Fruit fly (Drosophila melanogaster) Kc167 (cell line): ENCODE data around the gene CG46427.

Source experiments
- Myc ChIP-seq: fragments of >200 bp; optimal IDR thresholded peaks from 2 replicates; lab custom pipeline; 2017; ENCODE audit warnings: missing external identifiers
- Sin3A ChIP-seq: fragments of >200 bp; optimal IDR thresholded peaks from 2 replicates; lab custom pipeline; 2018; ENCODE audit warnings: missing external identifiers
- h ChIP-seq: fragments of >200 bp; optimal IDR thresholded peaks from 3 replicates; lab custom pipeline; 2018; ENCODE audit warnings: missing external identifiers
- psq ChIP-seq: fragments of >200 bp; optimal IDR thresholded peaks from 2 replicates; lab custom pipeline; 2017; ENCODE audit warnings: missing external identifiers
- ttk ChIP-seq: sonication (Bioruptor generic); optimal IDR thresholded peaks from 2 replicates; lab custom pipeline; 2017; ENCODE audit warnings: missing external identifiers

dm6 chr3R:12408160-12408559, 30.8 kb downstream of the CG46427 start, which contains the start of gene CG5196:
- TF ChIP-seq Sin3A (lab: Kevin White, UChicago) (no peak), psq (lab: Kevin White, UChicago) (no peak), ttk (lab: Kevin White, UChicago) (no peak), h (lab: Kevin White, UChicago) (no peak), Myc (lab: Kevin White, UChicago) (no peak)
